Worm (Caenorhabditis elegans) whole organism, late embryonic: Measurements from ENCODE around the gene pmp-2.

Source experiments
- C08G9.2 ChIP-seq: sonication (generic microtip); optimal IDR thresholded peaks from 2 replicates; lab custom pipeline; 2016; ENCODE audit warnings: mild to moderate bottlenecking, missing genetic modification characterization, moderate library complexity, missing compliant biosample characterization
- ama-1 ChIP-seq: fragments of 150-350 bp; optimal IDR thresholded peaks from 2 replicates; lab custom pipeline; 2014
- ceh-18 ChIP-seq: sonication (generic microtip); optimal IDR thresholded peaks from 2 replicates; lab custom pipeline; 2016; ENCODE audit warnings: missing genetic modification characterization, missing compliant biosample characterization
- ceh-9 ChIP-seq: sonication (generic microtip); optimal IDR thresholded peaks from 2 replicates; lab custom pipeline; 2016; ENCODE audit warnings: mild to moderate bottlenecking, missing genetic modification characterization, inconsistent platforms, missing compliant biosample characterization
- dmd-4 ChIP-seq: sonication (generic microtip); optimal IDR thresholded peaks from 2 replicates; lab custom pipeline; 2016; ENCODE audit warnings: borderline replicate concordance, missing genetic modification characterization, missing compliant biosample characterization
- eyg-1 ChIP-seq: sonication (generic microtip); optimal IDR thresholded peaks from 2 replicates; lab custom pipeline; 2016; ENCODE audit warnings: missing genotype, missing genetic modification characterization, missing compliant biosample characterization
- hlh-15 ChIP-seq: sonication (generic microtip); optimal IDR thresholded peaks from 2 replicates; lab custom pipeline; 2016; ENCODE audit warnings: missing genetic modification characterization, missing compliant biosample characterization
- hlh-8 ChIP-seq: sonication (generic microtip); optimal IDR thresholded peaks from 2 replicates; lab custom pipeline; 2016; ENCODE audit warnings: missing genotype, missing genetic modification characterization, missing compliant biosample characterization
- lin-11 ChIP-seq: fragments of 200-800 bp; sonication (Bioruptor generic); optimal IDR thresholded peaks from 2 replicates; lab custom pipeline; 2018; ENCODE audit warnings: mild to moderate bottlenecking, missing genetic modification characterization, missing compliant biosample characterization
- nfya-1 ChIP-seq: sonication (generic microtip); optimal IDR thresholded peaks from 2 replicates; lab custom pipeline; 2017; ENCODE audit warnings: missing genetic modification characterization, mild to moderate bottlenecking, missing compliant biosample characterization, antibody characterized with exemption, moderate library complexity
- nhr-11 ChIP-seq: fragments of 150-350 bp; optimal IDR thresholded peaks from 2 replicates; lab custom pipeline; 2014; ENCODE audit warnings: missing biosample characterization, missing genetic modification characterization
- sox-2 ChIP-seq: fragments of 200-800 bp; sonication (Bioruptor generic); IDR thresholded peaks from 2 replicates; pipeline ENCODE4 v1.3.6; 2022; ENCODE audit warnings: missing genetic modification reagents, missing genetic modification characterization, missing compliant biosample characterization
- tbx-2 ChIP-seq: sonication (generic microtip); optimal IDR thresholded peaks from 2 replicates; lab custom pipeline; 2016; ENCODE audit warnings: missing genetic modification characterization, missing compliant biosample characterization

ce11 chrII:6927034-6927433, 39.4 kb upstream of the pmp-2 start:
- TF ChIP-seq hlh-8 (tag; lab: Kevin White, UChicago) (no peak), sox-2 (no peak), dmd-4 (tag; lab: Kevin White, UChicago) (no peak), lin-11 (no peak), ama-1 (lab: Kevin White, UChicago) (no peak), C08G9.2 (no peak), ceh-9 (tag; lab: Kevin White, UChicago) (no peak), eyg-1 (no peak), nfya-1 (tag; lab: Kevin White, UChicago) (no peak), ceh-18 (tag; lab: Kevin White, UChicago) (no peak), tbx-2 (tag; lab: Kevin White, UChicago) (no peak), nhr-11 (no peak), hlh-15 (tag; lab: Kevin White, UChicago) (no peak)
